Fruit fly (Drosophila melanogaster) whole organism, embryonic: Measurements from ENCODE around the gene AnxB9.

Experiments
- CG14050 ChIP-seq: fragments of 200-800 bp; sonication (Bioruptor generic); IDR thresholded peaks from 3 replicates; pipeline ENCODE4 v1.3.6; 2022; ENCODE audit warnings: missing biosample characterization, missing genetic modification characterization
- CG14441 ChIP-seq: fragments of 200-800 bp; sonication (Bioruptor generic); IDR thresholded peaks from 2 replicates; pipeline ENCODE4 v1.3.6; 2022; ENCODE audit warnings: missing biosample characterization, missing genetic modification characterization
- CG15514 ChIP-seq: fragments of 200-800 bp; sonication (Bioruptor generic); optimal IDR thresholded peaks from 3 replicates; lab custom pipeline; 2017; ENCODE audit warnings: missing biosample characterization, missing genetic modification characterization, mild to moderate bottlenecking, moderate library complexity, missing genetic modification reagents
- CG15601 ChIP-seq: fragments of 200-800 bp; sonication (Bioruptor generic); optimal IDR thresholded peaks from 3 replicates; lab custom pipeline; 2019; ENCODE audit warnings: missing biosample characterization, mild to moderate bottlenecking, missing genetic modification characterization, moderate library complexity
- CG1602 ChIP-seq: fragments of 200-800 bp; sonication (Bioruptor generic); optimal IDR thresholded peaks from 3 replicates; lab custom pipeline; 2016; ENCODE audit warnings: missing biosample characterization, missing genetic modification characterization
- CG2116 ChIP-seq: fragments of 200-800 bp; sonication (Bioruptor generic); optimal IDR thresholded peaks from 3 replicates; lab custom pipeline; 2018; ENCODE audit warnings: missing biosample characterization, mild to moderate bottlenecking, missing genetic modification characterization
- CG2889 ChIP-seq: fragments of 200-800 bp; sonication (Bioruptor generic); IDR thresholded peaks from 3 replicates; pipeline ENCODE4 v1.3.6; 2022; ENCODE audit warnings: missing biosample characterization, missing genetic modification characterization
- CG30431 ChIP-seq: fragments of 200-800 bp; sonication (Bioruptor generic); optimal IDR thresholded peaks from 2 replicates; lab custom pipeline; 2017; ENCODE audit warnings: missing biosample characterization, missing genetic modification characterization
- CG32767 ChIP-seq: fragments of 200-800 bp; sonication (Bioruptor generic); IDR thresholded peaks from 2 replicates; pipeline ENCODE4 v1.3.6; 2022; ENCODE audit warnings: missing biosample characterization, missing genetic modification characterization
- CG6272 ChIP-seq: fragments of 200-800 bp; sonication (Bioruptor generic); IDR thresholded peaks from 2 replicates; pipeline ENCODE4 v1.3.6; 2022; ENCODE audit warnings: missing biosample characterization, missing genetic modification characterization
- CG6683 ChIP-seq: fragments of 200-800 bp; sonication (Bioruptor generic); optimal IDR thresholded peaks from 2 replicates; lab custom pipeline; 2017; ENCODE audit warnings: missing biosample characterization, mild to moderate bottlenecking, missing genetic modification characterization, missing genetic modification reagents
- CG7745 ChIP-seq: fragments of 200-800 bp; sonication (Bioruptor generic); optimal IDR thresholded peaks from 2 replicates; lab custom pipeline; 2018; ENCODE audit warnings: missing biosample characterization, mild to moderate bottlenecking, missing genetic modification characterization, moderate library complexity
- Deaf1 ChIP-seq: fragments of 200-800 bp; optimal IDR thresholded peaks from 3 replicates; lab custom pipeline; 2019; ENCODE audit warnings: missing biosample characterization, mild to moderate bottlenecking, missing genetic modification characterization, moderate library complexity
- Doc3 ChIP-seq: fragments of 200-800 bp; sonication (Bioruptor generic); IDR thresholded peaks from 3 replicates; pipeline ENCODE4 v1.3.6; 2022; ENCODE audit warnings: missing biosample characterization, missing genetic modification characterization; ENCODE audit not compliant: partially characterized antibody
- Eip74EF ChIP-seq, 2 experiments: fragments of 200-800 bp in 1 of 2; fragments of >200 bp in 1 of 2; sonication (Bioruptor generic) in 1 of 2; optimal IDR thresholded peaks; 2 replicates each; lab custom pipeline; 2017 to 2019; ENCODE audit warnings: missing biosample characterization in 2 of 2, missing genetic modification characterization in 2 of 2, mild to moderate bottlenecking in 1 of 2, moderate library complexity in 1 of 2
- Elba2 ChIP-seq: fragments of 200-800 bp; sonication (Bioruptor generic); optimal IDR thresholded peaks from 3 replicates; lab custom pipeline; 2016; ENCODE audit warnings: missing biosample characterization, missing genetic modification characterization
- GATAe ChIP-seq: fragments of 200-800 bp; sonication (Bioruptor generic); conservative IDR thresholded peaks from 2 replicates; pipeline ENCODE4 v1.3.6; 2022; ENCODE audit warnings: missing biosample characterization, missing genetic modification characterization
- Gug ChIP-seq: fragments of 200-800 bp; sonication (Bioruptor generic); IDR thresholded peaks from 4 replicates; pipeline ENCODE4 v1.3.6; 2022; ENCODE audit warnings: missing biosample characterization, missing genetic modification characterization
- Kr ChIP-seq: fragments of 200-800 bp; sonication (Bioruptor generic); optimal IDR thresholded peaks from 2 replicates; lab custom pipeline; 2017; ENCODE audit warnings: missing biosample characterization, mild to moderate bottlenecking, missing genetic modification characterization
- MESR4 ChIP-seq: fragments of 200-800 bp; sonication (Bioruptor generic); optimal IDR thresholded peaks from 2 replicates; lab custom pipeline; 2018; ENCODE audit warnings: missing biosample characterization, mild to moderate bottlenecking, missing genetic modification characterization, moderate library complexity
- MTF-1 ChIP-seq: fragments of 200-800 bp; sonication (Bioruptor generic); optimal IDR thresholded peaks from 2 replicates; lab custom pipeline; 2018; ENCODE audit warnings: missing biosample characterization, mild to moderate bottlenecking, missing genetic modification characterization, borderline replicate concordance
- Med ChIP-seq: fragments of 200-800 bp; sonication (Bioruptor generic); peaks from one replicate; lab custom pipeline; 2016; ENCODE audit warnings: missing biosample characterization, missing genetic modification characterization, mild to moderate bottlenecking, inconsistent platforms, moderate library complexity
- Mrtf ChIP-seq: fragments of 200-800 bp; sonication (Bioruptor generic); IDR thresholded peaks from 3 replicates; pipeline ENCODE4 v1.3.6; 2022; ENCODE audit warnings: missing biosample characterization, missing genetic modification characterization
- NC2α ChIP-seq: fragments of 200-800 bp; sonication (Bioruptor generic); optimal IDR thresholded peaks from 2 replicates; lab custom pipeline; 2016; ENCODE audit warnings: missing biosample characterization, missing genetic modification characterization
- NFAT ChIP-seq: fragments of 200-800 bp; sonication (Bioruptor generic); IDR thresholded peaks from 2 replicates; pipeline ENCODE4 v1.3.6; 2022; ENCODE audit warnings: missing biosample characterization, missing genetic modification characterization
- Nf-YC ChIP-seq: fragments of 200-800 bp; optimal IDR thresholded peaks from 3 replicates; lab custom pipeline; 2019; ENCODE audit warnings: missing biosample characterization, mild to moderate bottlenecking, missing genetic modification characterization, moderate library complexity
- YL-1 ChIP-seq: fragments of 200-800 bp; sonication (Bioruptor generic); optimal IDR thresholded peaks from 3 replicates; lab custom pipeline; 2017; ENCODE audit warnings: missing biosample characterization, mild to moderate bottlenecking, missing genetic modification characterization
- abd-A ChIP-seq: fragments of 200-800 bp; sonication (Bioruptor generic); optimal IDR thresholded peaks from 3 replicates; lab custom pipeline; 2019; ENCODE audit warnings: missing biosample characterization, mild to moderate bottlenecking, missing genetic modification characterization, moderate library complexity
- chinmo ChIP-seq: fragments of 200-800 bp; sonication (Bioruptor generic); IDR thresholded peaks from 4 replicates; pipeline ENCODE4 v1.3.6; 2022; ENCODE audit warnings: missing biosample characterization, missing genetic modification characterization; ENCODE audit not compliant: partially characterized antibody
- danr ChIP-seq: fragments of 200-800 bp; sonication (Bioruptor generic); IDR thresholded peaks from 2 replicates; pipeline ENCODE4 v1.3.6; 2022; ENCODE audit warnings: missing biosample characterization, missing genetic modification characterization
- esg ChIP-seq: fragments of 200-800 bp; sonication (Bioruptor generic); conservative IDR thresholded peaks from 2 replicates; pipeline ENCODE4 v1.3.6; 2022; ENCODE audit warnings: missing biosample characterization, missing genetic modification characterization
- fu2 ChIP-seq: fragments of 200-800 bp; sonication (Bioruptor generic); optimal IDR thresholded peaks from 2 replicates; lab custom pipeline; 2016; ENCODE audit warnings: missing biosample characterization, missing genetic modification characterization
- gfzf ChIP-seq: fragments of 200-800 bp; sonication (Bioruptor generic); optimal IDR thresholded peaks from 2 replicates; lab custom pipeline; 2016; ENCODE audit warnings: missing biosample characterization, mild to moderate bottlenecking, missing genetic modification characterization, moderate library complexity
- hbn ChIP-seq: fragments of 200-800 bp; sonication (Bioruptor generic); IDR thresholded peaks from 2 replicates; pipeline ENCODE4 v1.3.6; 2022; ENCODE audit warnings: missing biosample characterization, missing genetic modification characterization; ENCODE audit not compliant: partially characterized antibody
- jumu ChIP-seq: fragments of 200-800 bp; sonication (Bioruptor generic); optimal IDR thresholded peaks from 3 replicates; lab custom pipeline; 2016; ENCODE audit warnings: missing biosample characterization, missing genetic modification characterization
- kay ChIP-seq: fragments of 200-800 bp; sonication (Bioruptor generic); optimal IDR thresholded peaks from 2 replicates; lab custom pipeline; 2016; ENCODE audit warnings: missing biosample characterization, missing genetic modification characterization
- lbe ChIP-seq: fragments of 200-800 bp; sonication (Bioruptor generic); optimal IDR thresholded peaks from 2 replicates; lab custom pipeline; 2016; ENCODE audit warnings: missing biosample characterization, mild to moderate bottlenecking, missing genetic modification characterization
- lilli ChIP-seq: fragments of 200-800 bp; sonication (Bioruptor generic); optimal IDR thresholded peaks from 3 replicates; lab custom pipeline; 2016; ENCODE audit warnings: missing biosample characterization, missing genetic modification characterization
- mirr ChIP-seq: fragments of 200-800 bp; sonication (Bioruptor generic); optimal IDR thresholded peaks from 3 replicates; lab custom pipeline; 2018; ENCODE audit warnings: missing biosample characterization, mild to moderate bottlenecking, missing genetic modification characterization
- nerfin-2 ChIP-seq: fragments of 200-800 bp; sonication (Bioruptor generic); IDR thresholded peaks from 2 replicates; pipeline ENCODE4 v1.3.6; 2022; ENCODE audit warnings: missing biosample characterization, missing genetic modification characterization; ENCODE audit not compliant: partially characterized antibody
- nmo ChIP-seq: fragments of 200-800 bp; sonication (Bioruptor generic); optimal IDR thresholded peaks from 2 replicates; lab custom pipeline; 2018; ENCODE audit warnings: missing biosample characterization, mild to moderate bottlenecking, missing genetic modification characterization, moderate library complexity
- pros ChIP-seq: fragments of 200-800 bp; sonication (Bioruptor generic); optimal IDR thresholded peaks from 3 replicates; lab custom pipeline; 2019; ENCODE audit warnings: missing biosample characterization, mild to moderate bottlenecking, missing genetic modification characterization, moderate library complexity
- slou ChIP-seq: fragments of 200-800 bp; sonication (Bioruptor generic); optimal IDR thresholded peaks from 3 replicates; lab custom pipeline; 2016; ENCODE audit warnings: missing biosample characterization, missing genetic modification characterization
- sqz ChIP-seq: fragments of 200-800 bp; sonication (Bioruptor generic); optimal IDR thresholded peaks from 3 replicates; lab custom pipeline; 2018; ENCODE audit warnings: missing biosample characterization, mild to moderate bottlenecking, missing genetic modification characterization
- trh ChIP-seq: fragments of 200-800 bp; sonication (Bioruptor generic); optimal IDR thresholded peaks from 2 replicates; lab custom pipeline; 2016; ENCODE audit warnings: missing biosample characterization, missing genetic modification characterization
- unc-4 ChIP-seq: fragments of 200-800 bp; sonication (Bioruptor generic); IDR thresholded peaks from 2 replicates; pipeline ENCODE4 v1.3.6; 2022; ENCODE audit warnings: missing biosample characterization, missing genetic modification characterization; ENCODE audit not compliant: partially characterized antibody
- vvl ChIP-seq: fragments of 200-800 bp; sonication (Bioruptor generic); IDR thresholded peaks from 2 replicates; pipeline ENCODE4 v1.3.6; 2022; ENCODE audit warnings: missing biosample characterization, missing genetic modification characterization

AnxB9 gene

dm6 chr3R:21064000-21064924, 779 bp upstream of the AnxB9 start, which contains the start of gene Cortactin (continued):
- TF ChIP-seq gfzf (GFP tag; lab: Kevin White, UChicago) (peak; percentile 63), chinmo (GFP tag; lab: Robert Waterston, UW) (peak; percentile 98), Kr (GFP tag; lab: Kevin White, UChicago) (peak; percentile 87), CG6683 (no peak), CG14441 (GFP tag; lab: Robert Waterston, UW) (no peak), lbe (GFP tag; lab: Kevin White, UChicago) (no peak), Doc3 (GFP tag; lab: Robert Waterston, UW) (peak; percentile 93), lilli (GFP tag; lab: Kevin White, UChicago) (no peak), mirr (peak; percentile 9), Elba2 (GFP tag; lab: Kevin White, UChicago) (no peak), CG6272 (GFP tag; lab: Robert Waterston, UW) (0 out of 2 replicates have a peak, but pooled peaks have one; percentile 14), Nf-YC (tag; lab: Kevin White, UChicago) (peak; percentile 58), CG1602 (GFP tag; lab: Kevin White, UChicago) (no peak), NFAT (GFP tag; lab: Robert Waterston, UW) (peak; percentile 40; the same call in 1 of the 2 replicates), fu2 (no peak), NC2α (GFP tag; lab: Kevin White, UChicago) (no peak), YL-1 (GFP tag; lab: Kevin White, UChicago) (peak; percentile 30), abd-A (peak; percentile 10), danr (GFP tag; lab: Robert Waterston, UW) (no peak), Mrtf (no peak), CG2889 (GFP tag; lab: Robert Waterston, UW) (no peak), CG14050 (GFP tag; lab: Robert Waterston, UW) (no peak), CG2116 (peak; percentile 69), slou (GFP tag; lab: Kevin White, UChicago) (no peak), unc-4 (GFP tag; lab: Robert Waterston, UW) (peak; percentile 87), Gug (GFP tag; lab: Robert Waterston, UW) (peak; percentile 14; the same call in 1 of the 4 replicates), sqz (GFP tag; lab: Kevin White, UChicago) (no peak), esg (GFP tag; lab: Robert Waterston, UW) (no peak), CG7745 (tag; lab: Kevin White, UChicago) (no peak), pros (no peak), CG15514 (GFP tag; lab: Kevin White, UChicago) (peak; percentile 62), Eip74EF (GFP tag; optimal IDR thresholded peaks at IDR 0.05; lab: Kevin White, UChicago) (peak in 1 of 2 experiments; percentile 9), MTF-1 (no peak), nmo (GFP tag; lab: Kevin White, UChicago) (peak; percentile 42), Deaf1 (peak; percentile 75), vvl (peak; percentile 65; the same call in 1 of the 2 replicates), Med (GFP tag; lab: Kevin White, UChicago) (peak; percentile 28), jumu (no peak), kay (peak; percentile 48), CG32767 (GFP tag; lab: Robert Waterston, UW) (no peak), CG15601 (tag; lab: Kevin White, UChicago) (no peak), trh (GFP tag; lab: Kevin White, UChicago) (no peak), hbn (GFP tag; lab: Robert Waterston, UW) (peak; percentile 81), nerfin-2 (GFP tag; lab: Robert Waterston, UW) (peak; percentile 84), MESR4 (GFP tag; lab: Kevin White, UChicago) (peak; percentile 90), CG30431 (GFP tag; lab: Kevin White, UChicago) (no peak), GATAe (GFP tag; lab: Robert Waterston, UW) (0 out of 2 replicates have a peak, but pooled peaks have one; percentile 11)
